Fruit fly (Drosophila melanogaster) whole organism, embryonic: ENCODE data around the gene Cyt-c1.

Source experiments
- Abd-B ChIP-seq: fragments of 200-800 bp; sonication (Bioruptor generic); optimal IDR thresholded peaks from 2 replicates; lab custom pipeline; 2018; ENCODE audit warnings: missing biosample characterization, mild to moderate bottlenecking, missing genetic modification characterization, moderate library complexity
- Atf-2 ChIP-seq: fragments of 200-800 bp; sonication (Bioruptor generic); optimal IDR thresholded peaks from 2 replicates; lab custom pipeline; 2016; ENCODE audit warnings: missing biosample characterization, missing genetic modification characterization
- Bteb2 ChIP-seq: fragments of 200-800 bp; sonication (Bioruptor generic); optimal IDR thresholded peaks from 2 replicates; lab custom pipeline; 2016; ENCODE audit warnings: missing biosample characterization, missing genetic modification characterization
- CG10654 ChIP-seq: fragments of 200-800 bp; sonication (Bioruptor generic); optimal IDR thresholded peaks from 2 replicates; lab custom pipeline; 2016; ENCODE audit warnings: missing biosample characterization, missing genetic modification characterization
- CG10959 ChIP-seq: fragments of 200-800 bp; sonication (Bioruptor generic); IDR thresholded peaks from 2 replicates; pipeline ENCODE4 v1.3.6; 2022; ENCODE audit warnings: missing biosample characterization, missing genetic modification characterization
- CG11398 ChIP-seq: fragments of 200-800 bp; sonication (Bioruptor generic); optimal IDR thresholded peaks from 2 replicates; lab custom pipeline; 2016; ENCODE audit warnings: missing biosample characterization, missing genetic modification characterization
- CG11456 ChIP-seq: fragments of 200-800 bp; sonication (Bioruptor generic); IDR thresholded peaks from 3 replicates; pipeline ENCODE4 v1.3.6; 2022; ENCODE audit warnings: missing biosample characterization, missing genetic modification characterization
- CG12299 ChIP-seq: fragments of 200-800 bp; sonication (Bioruptor generic); optimal IDR thresholded peaks from 2 replicates; lab custom pipeline; 2018; ENCODE audit warnings: missing biosample characterization, mild to moderate bottlenecking, missing genetic modification characterization
- CG1529 ChIP-seq: fragments of 200-800 bp; sonication (Bioruptor generic); optimal IDR thresholded peaks from 3 replicates; lab custom pipeline; 2018; ENCODE audit warnings: missing biosample characterization, missing genetic modification characterization
- CG18262 ChIP-seq: fragments of 200-800 bp; optimal IDR thresholded peaks from 3 replicates; lab custom pipeline; 2019; ENCODE audit warnings: missing biosample characterization, mild to moderate bottlenecking, missing genetic modification characterization, moderate library complexity
- CG32532 ChIP-seq: fragments of 200-800 bp; sonication (Bioruptor generic); IDR thresholded peaks from 2 replicates; pipeline ENCODE4 v1.3.6; 2022; ENCODE audit warnings: missing biosample characterization, missing genetic modification characterization
- CG3995 ChIP-seq: fragments of 200-800 bp; sonication (Bioruptor generic); optimal IDR thresholded peaks from 3 replicates; lab custom pipeline; 2016; ENCODE audit warnings: missing biosample characterization, missing genetic modification characterization
- CG42726 ChIP-seq: fragments of 200-800 bp; sonication (Bioruptor generic); IDR thresholded peaks from 2 replicates; pipeline ENCODE4 v1.3.6; 2022; ENCODE audit warnings: missing biosample characterization, missing genetic modification characterization; ENCODE audit not compliant: partially characterized antibody
- CG4404 ChIP-seq: fragments of 200-800 bp; sonication (Bioruptor generic); IDR thresholded peaks from 2 replicates; pipeline ENCODE4 v1.3.6; 2022; ENCODE audit warnings: missing biosample characterization, missing genetic modification characterization
- CG4730 ChIP-seq: fragments of 200-800 bp; sonication (Bioruptor generic); IDR thresholded peaks from 2 replicates; pipeline ENCODE4 v1.3.6; 2022; ENCODE audit warnings: missing biosample characterization, missing genetic modification characterization
- CG6272 ChIP-seq: fragments of 200-800 bp; sonication (Bioruptor generic); IDR thresholded peaks from 2 replicates; pipeline ENCODE4 v1.3.6; 2022; ENCODE audit warnings: missing biosample characterization, missing genetic modification characterization
- CG8765 ChIP-seq: fragments of 200-800 bp; sonication (Bioruptor generic); IDR thresholded peaks from 2 replicates; pipeline ENCODE4 v1.3.6; 2022; ENCODE audit warnings: missing biosample characterization, missing genetic modification characterization
- CG8944 ChIP-seq: fragments of 200-800 bp; sonication (Bioruptor generic); optimal IDR thresholded peaks from 3 replicates; lab custom pipeline; 2016; ENCODE audit warnings: missing biosample characterization, missing genetic modification characterization
- CG9797 ChIP-seq: fragments of 200-800 bp; sonication (Bioruptor generic); optimal IDR thresholded peaks from 3 replicates; lab custom pipeline; 2018; ENCODE audit warnings: missing biosample characterization, mild to moderate bottlenecking, missing genetic modification characterization
- CG9876 ChIP-seq: fragments of 200-800 bp; sonication (Bioruptor generic); optimal IDR thresholded peaks from 2 replicates; lab custom pipeline; 2016; ENCODE audit warnings: missing biosample characterization, missing genetic modification characterization
- CHES-1-like ChIP-seq: fragments of 200-800 bp; sonication (Bioruptor generic); optimal IDR thresholded peaks from 2 replicates; lab custom pipeline; 2016; ENCODE audit warnings: missing biosample characterization, missing genetic modification characterization
- D19B ChIP-seq: fragments of 200-800 bp; sonication (Bioruptor generic); optimal IDR thresholded peaks from 2 replicates; lab custom pipeline; 2017; ENCODE audit warnings: missing biosample characterization, mild to moderate bottlenecking, missing genetic modification characterization
- Doc2 ChIP-seq: fragments of 200-800 bp; sonication (Bioruptor generic); IDR thresholded peaks from 2 replicates; pipeline ENCODE4 v1.3.6; 2022; ENCODE audit warnings: missing biosample characterization, missing genetic modification characterization
- ERR ChIP-seq: fragments of 200-800 bp; sonication (Bioruptor generic); optimal IDR thresholded peaks from 2 replicates; lab custom pipeline; 2016; ENCODE audit warnings: missing biosample characterization, missing genetic modification characterization
- Fer2 ChIP-seq: fragments of 200-800 bp; sonication (Bioruptor generic); optimal IDR thresholded peaks from 2 replicates; lab custom pipeline; 2018; ENCODE audit warnings: missing biosample characterization, mild to moderate bottlenecking, missing genetic modification characterization, moderate library complexity
- MBD-R2 ChIP-seq: fragments of 200-800 bp; sonication (Bioruptor generic); IDR thresholded peaks from 2 replicates; pipeline ENCODE4 v1.3.6; 2022; ENCODE audit warnings: missing biosample characterization, missing genetic modification characterization
- Rfx ChIP-seq: fragments of 200-800 bp; sonication (Bioruptor generic); IDR thresholded peaks from 2 replicates; pipeline ENCODE4 v1.3.6; 2022; ENCODE audit warnings: missing biosample characterization, missing genetic modification characterization
- Sry-δ ChIP-seq: fragments of 200-800 bp; sonication (Bioruptor generic); optimal IDR thresholded peaks from 2 replicates; lab custom pipeline; 2016; ENCODE audit warnings: missing biosample characterization, missing genetic modification characterization
- ara ChIP-seq: fragments of 200-800 bp; sonication (Bioruptor generic); IDR thresholded peaks from 2 replicates; pipeline ENCODE4 v1.3.6; 2022; ENCODE audit warnings: missing biosample characterization, missing genetic modification characterization
- bigmax ChIP-seq: fragments of 200-800 bp; sonication (Bioruptor generic); optimal IDR thresholded peaks from 2 replicates; lab custom pipeline; 2018; ENCODE audit warnings: missing biosample characterization, mild to moderate bottlenecking, missing genetic modification characterization
- bowl ChIP-seq: fragments of 200-800 bp; sonication (Bioruptor generic); IDR thresholded peaks from 2 replicates; pipeline ENCODE4 v1.3.6; 2022; ENCODE audit warnings: missing biosample characterization, missing genetic modification characterization
- cg ChIP-seq: fragments of 200-800 bp; sonication (Bioruptor generic); optimal IDR thresholded peaks from 3 replicates; lab custom pipeline; 2019; ENCODE audit warnings: missing biosample characterization, mild to moderate bottlenecking, missing genetic modification characterization, moderate library complexity
- chif ChIP-seq, 2 experiments: fragments of 200-800 bp; sonication (Bioruptor generic); optimal IDR thresholded peaks; 3 replicates each; lab custom pipeline; 2016; ENCODE audit warnings: missing biosample characterization in 2 of 2, missing genetic modification characterization in 2 of 2
- chm ChIP-seq: fragments of 200-800 bp; sonication (Bioruptor generic); IDR thresholded peaks from 2 replicates; pipeline ENCODE4 v1.3.6; 2022; ENCODE audit warnings: missing biosample characterization, missing genetic modification characterization
- croc ChIP-seq: fragments of 200-800 bp; sonication (Bioruptor generic); conservative IDR thresholded peaks from 3 replicates; pipeline ENCODE4 v1.3.6; 2022; ENCODE audit warnings: missing biosample characterization, missing genetic modification characterization
- danr ChIP-seq: fragments of 200-800 bp; sonication (Bioruptor generic); IDR thresholded peaks from 2 replicates; pipeline ENCODE4 v1.3.6; 2022; ENCODE audit warnings: missing biosample characterization, missing genetic modification characterization
- esg ChIP-seq: fragments of 200-800 bp; sonication (Bioruptor generic); conservative IDR thresholded peaks from 2 replicates; pipeline ENCODE4 v1.3.6; 2022; ENCODE audit warnings: missing biosample characterization, missing genetic modification characterization
- gfzf ChIP-seq: fragments of 200-800 bp; sonication (Bioruptor generic); optimal IDR thresholded peaks from 2 replicates; lab custom pipeline; 2016; ENCODE audit warnings: missing biosample characterization, mild to moderate bottlenecking, missing genetic modification characterization, moderate library complexity
- hb ChIP-seq: fragments of 200-800 bp; sonication (Bioruptor generic); IDR thresholded peaks from 3 replicates; pipeline ENCODE4 v1.3.6; 2022; ENCODE audit warnings: missing biosample characterization, missing genetic modification characterization; ENCODE audit not compliant: partially characterized antibody
- lab ChIP-seq: fragments of 200-800 bp; sonication (Bioruptor generic); optimal IDR thresholded peaks from 3 replicates; lab custom pipeline; 2017; ENCODE audit warnings: missing biosample characterization, missing genetic modification characterization, mild to moderate bottlenecking, moderate library complexity, missing genetic modification reagents
- lbe ChIP-seq: fragments of 200-800 bp; sonication (Bioruptor generic); optimal IDR thresholded peaks from 2 replicates; lab custom pipeline; 2016; ENCODE audit warnings: missing biosample characterization, mild to moderate bottlenecking, missing genetic modification characterization
- lilli ChIP-seq: fragments of 200-800 bp; sonication (Bioruptor generic); optimal IDR thresholded peaks from 3 replicates; lab custom pipeline; 2016; ENCODE audit warnings: missing biosample characterization, missing genetic modification characterization
- lmd ChIP-seq: fragments of 200-800 bp; sonication (Bioruptor generic); IDR thresholded peaks from 2 replicates; pipeline ENCODE4 v1.3.6; 2022; ENCODE audit warnings: missing biosample characterization, missing genetic modification characterization
- prd ChIP-seq, 3 experiments: fragments of >200 bp in 2 of 3; fragments of 200-800 bp in 1 of 3; sonication (Bioruptor generic) in 1 of 3; optimal IDR thresholded peaks in 2 of 3; IDR thresholded peaks in 1 of 3; 2 replicates in 2 of 3; 3 replicates in 1 of 3; pipeline versions ENCODE4 v1.3.6 to Lab custom; 2017 to 2022; ENCODE audit warnings: missing biosample characterization in 1 of 3, missing genetic modification characterization in 1 of 3
- psq ChIP-seq: fragments of 200-800 bp; sonication (Bioruptor generic); optimal IDR thresholded peaks from 2 replicates; lab custom pipeline; 2017; ENCODE audit warnings: missing biosample characterization, missing genetic modification characterization
- run ChIP-seq: fragments of 200-800 bp; sonication (Bioruptor generic); optimal IDR thresholded peaks from 3 replicates; lab custom pipeline; 2018; ENCODE audit warnings: missing biosample characterization, mild to moderate bottlenecking, missing genetic modification characterization
- scrt ChIP-seq: fragments of 200-800 bp; sonication (Bioruptor generic); optimal IDR thresholded peaks from 2 replicates; lab custom pipeline; 2018; ENCODE audit warnings: missing biosample characterization, mild to moderate bottlenecking, missing genetic modification characterization, moderate library complexity
- slp2 ChIP-seq: fragments of 200-800 bp; sonication (Bioruptor generic); optimal IDR thresholded peaks from 2 replicates; lab custom pipeline; 2016; ENCODE audit warnings: missing biosample characterization, missing genetic modification characterization
- tll ChIP-seq, 2 experiments: fragments of 200-800 bp in 1 of 2; fragments of >200 bp in 1 of 2; sonication (Bioruptor generic) in 1 of 2; optimal IDR thresholded peaks; 2 replicates each; lab custom pipeline; 2017 to 2019; ENCODE audit warnings: missing biosample characterization in 2 of 2, missing genetic modification characterization in 2 of 2, mild to moderate bottlenecking in 1 of 2, moderate library complexity in 1 of 2
- wdn ChIP-seq: fragments of 200-800 bp; sonication (Bioruptor generic); IDR thresholded peaks from 2 replicates; pipeline ENCODE4 v1.3.6; 2022; ENCODE audit warnings: missing biosample characterization, missing genetic modification characterization
- zf30C ChIP-seq: fragments of 200-800 bp; sonication (Bioruptor generic); optimal IDR thresholded peaks from 3 replicates; lab custom pipeline; 2018; ENCODE audit warnings: missing biosample characterization, mild to moderate bottlenecking, missing genetic modification characterization

Cyt-c1 gene

dm6 chr3L:5352684-5353322 is 7.2 kb upstream of the Cyt-c1 start (continued):
- TF ChIP-seq CG12299 (tag; lab: Kevin White, UChicago), result no peak
- TF ChIP-seq tll (GFP tag; optimal IDR thresholded peaks at IDR 0.05; lab: Kevin White, UChicago), result no peak
- no peak for TF ChIP-seq CG9797 (GFP tag; lab: Kevin White, UChicago)
- no peak for TF ChIP-seq scrt (GFP tag; lab: Kevin White, UChicago)
- TF ChIP-seq CG9876 (GFP tag; lab: Kevin White, UChicago), result no peak
- TF ChIP-seq CG4730 (GFP tag; lab: Robert Waterston, UW), result no peak; the same call in 1 of the 2 replicates
- no peak for TF ChIP-seq run
- no peak for TF ChIP-seq Abd-B (GFP tag; lab: Kevin White, UChicago)
- peak; percentile 37; the same call in 1 of the 3 replicates for TF ChIP-seq croc (GFP tag; lab: Robert Waterston, UW)
- TF ChIP-seq CG4404 (GFP tag; lab: Robert Waterston, UW), result peak; percentile 90
- TF ChIP-seq chm (GFP tag; lab: Robert Waterston, UW), result no peak
- TF ChIP-seq CG11398 (GFP tag; lab: Kevin White, UChicago), result no peak
- no peak for TF ChIP-seq prd (optimal IDR thresholded peaks at IDR 0.05; lab: Kevin White, UChicago)
- peak; percentile 91 for TF ChIP-seq prd (GFP tag; IDR thresholded peaks at IDR 0.05; lab: Robert Waterston, UW)
- TF ChIP-seq slp2, result no peak
- no peak for TF ChIP-seq lilli
- TF ChIP-seq hb (GFP tag; lab: Robert Waterston, UW), result no peak
- TF ChIP-seq bowl, result no peak
- peak; percentile 76 for TF ChIP-seq CG10959
- no peak for TF ChIP-seq CG3995 (GFP tag; lab: Kevin White, UChicago)
- peak; percentile 47; the same call in 1 of the 2 replicates for TF ChIP-seq ara (GFP tag; lab: Robert Waterston, UW)
- TF ChIP-seq chif (GFP tag; optimal IDR thresholded peaks at IDR 0.05; lab: Kevin White, UChicago), result peak in 1 of 2 experiments; percentile 42
- TF ChIP-seq CG10654 (GFP tag; lab: Kevin White, UChicago), result no peak
- no peak for TF ChIP-seq cg (GFP tag; lab: Kevin White, UChicago)
- no peak for TF ChIP-seq psq (GFP tag; lab: Kevin White, UChicago)
- no peak for TF ChIP-seq bigmax (GFP tag; lab: Kevin White, UChicago)
- no peak for TF ChIP-seq zf30C (GFP tag; lab: Kevin White, UChicago)
- no peak for TF ChIP-seq ERR
- TF ChIP-seq MBD-R2 (GFP tag; lab: Robert Waterston, UW), result no peak
- no peak for TF ChIP-seq Bteb2 (GFP tag; lab: Kevin White, UChicago)
- TF ChIP-seq lab, result no peak
- no peak for TF ChIP-seq Fer2
- peak; percentile 42; the same call in 1 of the 2 replicates for TF ChIP-seq lmd (GFP tag; lab: Robert Waterston, UW)
- TF ChIP-seq CG32532 (GFP tag; lab: Robert Waterston, UW), result no peak
- no peak for TF ChIP-seq Rfx (GFP tag; lab: Robert Waterston, UW)
- TF ChIP-seq Doc2 (GFP tag; lab: Robert Waterston, UW), result no peak
- TF ChIP-seq CG8765 (GFP tag; lab: Robert Waterston, UW), result peak; percentile 88
- peak; percentile 77 for TF ChIP-seq CG18262 (tag; lab: Kevin White, UChicago)
- TF ChIP-seq lbe (GFP tag; lab: Kevin White, UChicago), result peak; percentile 19
- no peak for TF ChIP-seq CG8944 (GFP tag; lab: Kevin White, UChicago)
- TF ChIP-seq Sry-δ, result no peak
- TF ChIP-seq gfzf, result no peak
- no peak for TF ChIP-seq Atf-2 (GFP tag; lab: Kevin White, UChicago)
- TF ChIP-seq CG6272, result no peak
- no peak for TF ChIP-seq CHES-1-like (GFP tag; lab: Kevin White, UChicago)
- no peak for TF ChIP-seq CG1529 (GFP tag; lab: Kevin White, UChicago)
- no peak for TF ChIP-seq danr (GFP tag; lab: Robert Waterston, UW)
- no peak for TF ChIP-seq CG42726 (GFP tag; lab: Robert Waterston, UW)
- no peak for TF ChIP-seq CG11456 (GFP tag; lab: Robert Waterston, UW)
- no peak for TF ChIP-seq wdn (GFP tag; lab: Robert Waterston, UW)
- no peak for TF ChIP-seq D19B
- no peak for TF ChIP-seq esg (GFP tag; lab: Robert Waterston, UW)
